Fruit fly (Drosophila melanogaster) Kc167 (cell line): ENCODE measurements around the gene CG34265.

Experiments
- Myc ChIP-seq: fragments of >200 bp; optimal IDR thresholded peaks from 2 replicates; lab custom pipeline; 2017; ENCODE audit warnings: missing external identifiers
- Sin3A ChIP-seq: fragments of >200 bp; optimal IDR thresholded peaks from 2 replicates; lab custom pipeline; 2018; ENCODE audit warnings: missing external identifiers
- insv ChIP-seq: fragments of >200 bp; optimal IDR thresholded peaks from 3 replicates; lab custom pipeline; 2018; ENCODE audit warnings: missing external identifiers
- psq ChIP-seq: fragments of >200 bp; optimal IDR thresholded peaks from 2 replicates; lab custom pipeline; 2017; ENCODE audit warnings: missing external identifiers

DNA sequence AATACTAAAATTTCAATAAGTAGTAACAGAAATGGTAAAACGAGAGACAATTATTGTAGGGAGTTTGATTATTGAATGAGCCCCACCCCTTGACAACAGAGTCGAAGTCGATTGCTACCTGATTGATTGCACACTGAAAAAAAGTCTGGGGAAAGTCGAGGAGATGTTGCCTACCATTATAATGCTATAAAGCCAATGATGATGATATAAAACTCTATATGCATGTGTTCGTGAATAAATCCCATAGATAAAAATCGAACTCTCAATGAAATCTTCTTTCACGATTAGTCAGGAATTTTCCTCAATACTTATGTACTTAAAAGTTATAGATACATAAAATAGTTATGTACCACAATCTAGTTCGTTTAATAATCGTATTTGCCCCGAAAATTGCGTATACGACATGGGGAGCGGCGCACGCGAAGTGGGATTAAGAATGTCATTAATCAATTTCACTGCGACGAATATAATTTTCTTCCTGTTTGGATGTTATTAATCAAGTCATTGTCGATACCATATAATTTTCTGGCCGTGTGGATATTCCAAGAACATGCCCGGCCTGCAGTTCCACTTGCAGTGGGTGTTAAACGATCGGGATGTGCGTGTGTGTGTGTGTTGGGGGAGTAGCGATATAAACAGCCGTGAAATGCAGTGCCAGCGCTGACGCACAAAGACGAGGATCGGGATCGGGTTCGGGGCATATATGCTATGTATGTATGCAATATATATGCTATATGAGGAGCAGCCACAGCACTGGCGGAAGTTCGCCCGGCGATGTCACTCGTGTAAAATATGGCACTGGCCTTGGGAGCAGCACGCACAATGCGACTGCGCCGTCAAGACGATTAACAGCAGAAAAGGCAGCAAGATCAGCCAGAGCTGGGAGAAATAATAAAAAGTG, 23.8 kb upstream of the CG34265 start, which contains the start of gene CG12078:
- TF ChIP-seq Sin3A (lab: Kevin White, UChicago) (no peak), insv (lab: Kevin White, UChicago) (no peak), Myc (lab: Kevin White, UChicago) (no peak), psq (no peak)
